Fruit fly (Drosophila melanogaster) whole organism, adult: Measurements from ENCODE around the gene Rap1.

Experiments used
- CG33017 ChIP-seq: fragments of 200-800 bp; sonication (Bioruptor generic); optimal IDR thresholded peaks from 2 replicates; lab custom pipeline; 2018; ENCODE audit warnings: missing biosample characterization, mild to moderate bottlenecking, missing genetic modification characterization, moderate library complexity
- toe ChIP-seq: fragments of 200-800 bp; sonication (Bioruptor generic); optimal IDR thresholded peaks from 2 replicates; lab custom pipeline; 2016; ENCODE audit warnings: missing biosample characterization, missing genetic modification characterization

DNA sequence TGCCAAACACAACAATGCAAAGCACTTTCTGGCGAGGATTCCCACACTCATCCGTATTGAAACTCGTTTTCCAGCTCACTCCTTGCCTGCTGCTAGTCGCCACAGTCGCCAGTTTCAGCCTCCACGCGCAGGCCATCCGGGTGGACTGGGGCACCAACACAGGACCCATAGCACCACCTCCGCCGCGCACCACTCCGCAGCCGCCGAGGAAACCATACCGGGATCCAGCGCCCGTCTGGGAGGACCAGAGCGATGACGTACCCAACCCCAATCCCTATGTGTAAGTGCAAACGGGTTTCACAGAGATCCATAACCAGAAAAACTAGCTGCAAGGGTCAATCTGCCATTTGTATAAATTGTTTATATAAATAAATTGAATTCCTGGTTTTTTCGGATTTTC lies 40.9 kb downstream of the Rap1 start:
- TF ChIP-seq toe (GFP tag; lab: Kevin White, UChicago) (no peak), CG33017 (tag; lab: Kevin White, UChicago) (no peak)
